Fruit fly (Drosophila melanogaster) whole organism, embryonic: ENCODE results near the gene sob.

Source experiments
- Antp ChIP-seq: fragments of 200-800 bp; sonication (Bioruptor generic); optimal IDR thresholded peaks from 3 replicates; lab custom pipeline; 2016; ENCODE audit warnings: missing biosample characterization, missing genetic modification characterization
- CG10147 ChIP-seq: fragments of 200-800 bp; sonication (Bioruptor generic); optimal IDR thresholded peaks from 2 replicates; lab custom pipeline; 2019; ENCODE audit warnings: missing biosample characterization, mild to moderate bottlenecking, missing genetic modification characterization, moderate library complexity
- CG10209 ChIP-seq: fragments of 200-800 bp; sonication (Bioruptor generic); optimal IDR thresholded peaks from 3 replicates; lab custom pipeline; 2017; ENCODE audit warnings: missing biosample characterization, mild to moderate bottlenecking, missing genetic modification characterization, missing genetic modification reagents
- CG1024 ChIP-seq: fragments of 200-800 bp; sonication (Bioruptor generic); IDR thresholded peaks from 2 replicates; pipeline ENCODE4 v1.3.6; 2022; ENCODE audit warnings: missing biosample characterization, missing genetic modification characterization
- CG10654 ChIP-seq: fragments of 200-800 bp; sonication (Bioruptor generic); optimal IDR thresholded peaks from 2 replicates; lab custom pipeline; 2016; ENCODE audit warnings: missing biosample characterization, missing genetic modification characterization
- CG11504 ChIP-seq: fragments of 200-800 bp; sonication (Bioruptor generic); optimal IDR thresholded peaks from 3 replicates; lab custom pipeline; 2019; ENCODE audit warnings: missing biosample characterization, mild to moderate bottlenecking, missing genetic modification characterization, moderate library complexity
- CG13123 ChIP-seq: fragments of 200-800 bp; sonication (Bioruptor generic); optimal IDR thresholded peaks from 2 replicates; lab custom pipeline; 2016; ENCODE audit warnings: missing biosample characterization, missing genetic modification characterization
- CG14965 ChIP-seq: fragments of 200-800 bp; sonication (Bioruptor generic); optimal IDR thresholded peaks from 2 replicates; lab custom pipeline; 2016; ENCODE audit warnings: missing biosample characterization, missing genetic modification characterization, borderline replicate concordance
- CG17361 ChIP-seq: fragments of 200-800 bp; sonication (Bioruptor generic); IDR thresholded peaks from 3 replicates; pipeline ENCODE4 v1.3.6; 2022; ENCODE audit warnings: missing biosample characterization, missing genetic modification characterization
- CG18262 ChIP-seq: fragments of 200-800 bp; optimal IDR thresholded peaks from 3 replicates; lab custom pipeline; 2019; ENCODE audit warnings: missing biosample characterization, mild to moderate bottlenecking, missing genetic modification characterization, moderate library complexity
- CG18476 ChIP-seq: fragments of 200-800 bp; sonication (Bioruptor generic); optimal IDR thresholded peaks from 2 replicates; lab custom pipeline; 2016; ENCODE audit warnings: missing biosample characterization, mild to moderate bottlenecking, missing genetic modification characterization
- CG32767 ChIP-seq: fragments of 200-800 bp; sonication (Bioruptor generic); IDR thresholded peaks from 2 replicates; pipeline ENCODE4 v1.3.6; 2022; ENCODE audit warnings: missing biosample characterization, missing genetic modification characterization
- CG5245 ChIP-seq: fragments of 200-800 bp; sonication (Bioruptor generic); optimal IDR thresholded peaks from 3 replicates; lab custom pipeline; 2016; ENCODE audit warnings: missing biosample characterization, missing genetic modification characterization
- CG9727 ChIP-seq: fragments of 200-800 bp; sonication (Bioruptor generic); optimal IDR thresholded peaks from 3 replicates; lab custom pipeline; 2017; ENCODE audit warnings: missing biosample characterization, mild to moderate bottlenecking, missing genetic modification characterization
- Deaf1 ChIP-seq: fragments of 200-800 bp; optimal IDR thresholded peaks from 3 replicates; lab custom pipeline; 2019; ENCODE audit warnings: missing biosample characterization, mild to moderate bottlenecking, missing genetic modification characterization, moderate library complexity
- HmgD ChIP-seq: fragments of 200-800 bp; sonication (Bioruptor generic); optimal IDR thresholded peaks from 3 replicates; lab custom pipeline; 2016; ENCODE audit warnings: missing biosample characterization, missing genetic modification characterization
- Hr39 ChIP-seq: fragments of >200 bp; optimal IDR thresholded peaks from 2 replicates; lab custom pipeline; 2017
- Lim3 ChIP-seq: fragments of 200-800 bp; sonication (Bioruptor generic); IDR thresholded peaks from 2 replicates; pipeline ENCODE4 v1.3.6; 2022; ENCODE audit warnings: missing biosample characterization, missing genetic modification characterization
- NfI ChIP-seq: fragments of 200-800 bp; sonication (Bioruptor generic); optimal IDR thresholded peaks from 3 replicates; lab custom pipeline; 2018; ENCODE audit warnings: missing biosample characterization, mild to moderate bottlenecking, missing genetic modification characterization, moderate library complexity
- Optix ChIP-seq: fragments of 200-800 bp; sonication (Bioruptor generic); IDR thresholded peaks from 3 replicates; pipeline ENCODE4 v1.3.6; 2022; ENCODE audit warnings: missing biosample characterization, missing genetic modification characterization
- PHDP ChIP-seq: fragments of 200-800 bp; sonication (Bioruptor generic); optimal IDR thresholded peaks from 3 replicates; lab custom pipeline; 2018; ENCODE audit warnings: missing biosample characterization, mild to moderate bottlenecking, missing genetic modification characterization, moderate library complexity
- Rfx ChIP-seq: fragments of 200-800 bp; sonication (Bioruptor generic); IDR thresholded peaks from 2 replicates; pipeline ENCODE4 v1.3.6; 2022; ENCODE audit warnings: missing biosample characterization, missing genetic modification characterization
- Rx ChIP-seq: fragments of 200-800 bp; sonication (Bioruptor generic); IDR thresholded peaks from 2 replicates; pipeline ENCODE4 v1.3.6; 2022; ENCODE audit warnings: missing biosample characterization, missing genetic modification characterization
- Ssrp ChIP-seq: fragments of 200-800 bp; sonication (Bioruptor generic); optimal IDR thresholded peaks from 2 replicates; lab custom pipeline; 2018; ENCODE audit warnings: missing biosample characterization, mild to moderate bottlenecking, missing genetic modification characterization, moderate library complexity
- bigmax ChIP-seq: fragments of 200-800 bp; sonication (Bioruptor generic); optimal IDR thresholded peaks from 2 replicates; lab custom pipeline; 2018; ENCODE audit warnings: missing biosample characterization, mild to moderate bottlenecking, missing genetic modification characterization
- bowl ChIP-seq: fragments of 200-800 bp; sonication (Bioruptor generic); IDR thresholded peaks from 2 replicates; pipeline ENCODE4 v1.3.6; 2022; ENCODE audit warnings: missing biosample characterization, missing genetic modification characterization
- chif ChIP-seq, 2 experiments: fragments of 200-800 bp; sonication (Bioruptor generic); optimal IDR thresholded peaks; 3 replicates each; lab custom pipeline; 2016; ENCODE audit warnings: missing biosample characterization in 2 of 2, missing genetic modification characterization in 2 of 2
- dan ChIP-seq: fragments of 200-800 bp; sonication (Bioruptor generic); IDR thresholded peaks from 2 replicates; pipeline ENCODE4 v1.3.6; 2022; ENCODE audit warnings: missing biosample characterization, missing genetic modification characterization
- ems ChIP-seq: fragments of 200-800 bp; sonication (Bioruptor generic); optimal IDR thresholded peaks from 3 replicates; lab custom pipeline; 2016; ENCODE audit warnings: missing biosample characterization, missing genetic modification characterization
- gcm ChIP-seq: fragments of 200-800 bp; sonication (Bioruptor generic); optimal IDR thresholded peaks from 2 replicates; lab custom pipeline; 2019; ENCODE audit warnings: missing biosample characterization, mild to moderate bottlenecking, missing genetic modification characterization, moderate library complexity
- gem ChIP-seq: fragments of 200-800 bp; sonication (Bioruptor generic); optimal IDR thresholded peaks from 2 replicates; lab custom pipeline; 2019; ENCODE audit warnings: missing biosample characterization, mild to moderate bottlenecking, missing genetic modification characterization, moderate library complexity
- gsb-n ChIP-seq: fragments of 200-800 bp; sonication (Bioruptor generic); optimal IDR thresholded peaks from 3 replicates; lab custom pipeline; 2018; ENCODE audit warnings: missing biosample characterization, mild to moderate bottlenecking, missing genetic modification characterization
- ham ChIP-seq: fragments of 200-800 bp; sonication (Bioruptor generic); IDR thresholded peaks from 2 replicates; pipeline ENCODE4 v1.3.6; 2022; ENCODE audit warnings: missing biosample characterization, missing genetic modification characterization
- hbn ChIP-seq: fragments of 200-800 bp; sonication (Bioruptor generic); IDR thresholded peaks from 2 replicates; pipeline ENCODE4 v1.3.6; 2022; ENCODE audit warnings: missing biosample characterization, missing genetic modification characterization; ENCODE audit not compliant: partially characterized antibody
- mld ChIP-seq: fragments of 200-800 bp; sonication (Bioruptor generic); IDR thresholded peaks from 3 replicates; pipeline ENCODE4 v1.3.6; 2022; ENCODE audit warnings: missing biosample characterization, missing genetic modification characterization; ENCODE audit not compliant: partially characterized antibody
- nerfin-2 ChIP-seq: fragments of 200-800 bp; sonication (Bioruptor generic); IDR thresholded peaks from 2 replicates; pipeline ENCODE4 v1.3.6; 2022; ENCODE audit warnings: missing biosample characterization, missing genetic modification characterization; ENCODE audit not compliant: partially characterized antibody
- phol ChIP-seq: fragments of 200-800 bp; sonication (Bioruptor generic); optimal IDR thresholded peaks from 3 replicates; lab custom pipeline; 2018; ENCODE audit warnings: missing biosample characterization, mild to moderate bottlenecking, missing genetic modification characterization, moderate library complexity
- prd ChIP-seq, 3 experiments: fragments of >200 bp in 2 of 3; fragments of 200-800 bp in 1 of 3; sonication (Bioruptor generic) in 1 of 3; optimal IDR thresholded peaks in 2 of 3; IDR thresholded peaks in 1 of 3; 2 replicates in 2 of 3; 3 replicates in 1 of 3; pipeline versions ENCODE4 v1.3.6 to Lab custom; 2017 to 2022; ENCODE audit warnings: missing biosample characterization in 1 of 3, missing genetic modification characterization in 1 of 3
- row ChIP-seq: fragments of 200-800 bp; sonication (Bioruptor generic); IDR thresholded peaks from 3 replicates; pipeline ENCODE4 v1.3.6; 2022; ENCODE audit warnings: missing biosample characterization, missing genetic modification characterization
- sc ChIP-seq, 3 experiments: fragments of >200 bp in 2 of 3; fragments of 200-800 bp in 1 of 3; sonication (Bioruptor generic) in 1 of 3; optimal IDR thresholded peaks; 2 replicates in 2 of 3; 3 replicates in 1 of 3; lab custom pipeline; 2017; ENCODE audit warnings: mild to moderate bottlenecking in 1 of 3, missing biosample characterization in 1 of 3, missing genetic modification characterization in 1 of 3, missing genetic modification reagents in 1 of 3
- schlank ChIP-seq: fragments of 200-800 bp; sonication (Bioruptor generic); optimal IDR thresholded peaks from 2 replicates; lab custom pipeline; 2018; ENCODE audit warnings: missing biosample characterization, mild to moderate bottlenecking, missing genetic modification characterization
- sd ChIP-seq: fragments of 200-800 bp; sonication (Bioruptor generic); optimal IDR thresholded peaks from 3 replicates; lab custom pipeline; 2018; ENCODE audit warnings: missing biosample characterization, mild to moderate bottlenecking, missing genetic modification characterization, moderate library complexity
- sens-2 ChIP-seq: fragments of 200-800 bp; sonication (Bioruptor generic); IDR thresholded peaks from 2 replicates; pipeline ENCODE4 v1.3.6; 2022; ENCODE audit warnings: missing biosample characterization, missing genetic modification characterization
- sob ChIP-seq: fragments of 200-800 bp; sonication (Bioruptor generic); IDR thresholded peaks from 2 replicates; pipeline ENCODE4 v1.3.6; 2022; ENCODE audit warnings: missing biosample characterization, missing genetic modification characterization
- trh ChIP-seq: fragments of 200-800 bp; sonication (Bioruptor generic); optimal IDR thresholded peaks from 2 replicates; lab custom pipeline; 2016; ENCODE audit warnings: missing biosample characterization, missing genetic modification characterization
- twi ChIP-seq: fragments of 200-800 bp; optimal IDR thresholded peaks from 2 replicates; lab custom pipeline; 2019; ENCODE audit warnings: missing biosample characterization, mild to moderate bottlenecking, missing genetic modification characterization, moderate library complexity
- vfl ChIP-seq: fragments of 200-800 bp; sonication (Bioruptor generic); optimal IDR thresholded peaks from 2 replicates; lab custom pipeline; 2016; ENCODE audit warnings: missing biosample characterization, missing genetic modification characterization
- zfh2 ChIP-seq: fragments of 200-800 bp; sonication (Bioruptor generic); optimal IDR thresholded peaks from 2 replicates; lab custom pipeline; 2016; ENCODE audit warnings: missing biosample characterization, missing genetic modification characterization

The sob gene

DNA sequence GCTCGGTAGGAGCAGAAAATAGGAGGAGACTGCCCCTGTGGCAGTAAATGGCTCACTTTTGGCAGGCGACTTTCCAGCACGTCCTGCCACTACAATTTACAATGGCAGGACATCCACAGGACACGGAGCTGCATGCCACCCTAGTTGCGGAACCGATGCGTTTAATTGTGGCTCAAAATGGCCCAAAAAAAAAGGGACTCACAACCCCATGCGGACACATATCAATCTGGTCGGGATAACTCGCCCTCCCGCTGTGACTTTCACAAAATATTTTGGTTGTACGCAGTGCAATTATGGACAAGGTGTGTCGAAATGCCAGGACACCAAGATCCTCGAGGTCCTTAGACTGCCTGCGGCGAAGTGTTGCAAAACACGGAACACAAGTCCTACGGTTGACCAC, 22.0 kb upstream of the sob start (continued):
- TF ChIP-seq twi (tag; lab: Kevin White, UChicago) = peak; percentile 44
- no peak for TF ChIP-seq sob (GFP tag; lab: Robert Waterston, UW)
- no peak for TF ChIP-seq CG5245 (GFP tag; lab: Kevin White, UChicago)

DNA sequence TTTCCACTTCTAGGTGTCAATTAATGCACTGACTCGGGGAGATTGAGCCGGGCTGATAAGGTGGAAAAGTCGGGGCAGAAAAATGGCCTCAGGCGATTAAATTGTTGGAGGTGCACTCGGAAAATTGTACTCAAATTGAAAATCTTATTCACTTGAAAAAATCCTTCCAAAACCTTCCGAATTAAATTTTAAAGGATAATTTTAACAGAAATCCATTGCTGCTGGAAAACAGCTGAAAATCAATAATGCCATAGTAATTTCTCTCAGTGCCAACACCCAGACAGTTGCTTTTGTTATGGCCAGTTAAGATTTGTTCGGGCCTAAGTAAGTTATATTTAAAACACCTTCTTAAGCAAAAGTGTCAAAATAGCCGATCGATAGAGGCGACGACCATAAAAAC, 20.3 kb upstream of the sob start:
- TF ChIP-seq ham (no peak), sd (tag; lab: Kevin White, UChicago) (no peak), Deaf1 (tag; lab: Kevin White, UChicago) (no peak), gsb-n (peak; percentile 41), nerfin-2 (GFP tag; lab: Robert Waterston, UW) (no peak), CG1024 (GFP tag; lab: Robert Waterston, UW) (0 out of 2 replicates have a peak, but pooled peaks have one; percentile 35), schlank (tag; lab: Kevin White, UChicago) (no peak), Optix (GFP tag; lab: Robert Waterston, UW) (peak; percentile 39; the same call in 1 of the 3 replicates), prd (optimal IDR thresholded peaks at IDR 0.05; lab: Kevin White, UChicago) (no peak), prd (GFP tag; IDR thresholded peaks at IDR 0.05; lab: Robert Waterston, UW) (peak; percentile 78), PHDP (tag; lab: Kevin White, UChicago) (no peak), zfh2 (GFP tag; lab: Kevin White, UChicago) (no peak), bigmax (GFP tag; lab: Kevin White, UChicago) (no peak), gcm (GFP tag; lab: Kevin White, UChicago) (no peak), CG10209 (GFP tag; lab: Kevin White, UChicago) (peak; percentile 18), sc (optimal IDR thresholded peaks at IDR 0.05; lab: Kevin White, UChicago) (no peak), sc (GFP tag; optimal IDR thresholded peaks at IDR 0.05; lab: Kevin White, UChicago) (peak; percentile 16), Lim3 (GFP tag; lab: Robert Waterston, UW) (no peak), hbn (no peak), Hr39 (lab: Kevin White, UChicago) (no peak), trh (GFP tag; lab: Kevin White, UChicago) (no peak), CG10147 (GFP tag; lab: Kevin White, UChicago) (no peak), chif (GFP tag; optimal IDR thresholded peaks at IDR 0.05; lab: Kevin White, UChicago) (peak; percentile 18 to 72), NfI (GFP tag; lab: Kevin White, UChicago) (no peak), CG13123 (GFP tag; lab: Kevin White, UChicago) (no peak), bowl (GFP tag; lab: Robert Waterston, UW) (no peak), CG14965 (GFP tag; lab: Kevin White, UChicago) (no peak), CG18262 (peak; percentile 56), row (GFP tag; lab: Robert Waterston, UW) (peak; percentile 48; the same call in 2 of the 3 replicates), phol (peak; percentile 41), Ssrp (tag; lab: Kevin White, UChicago) (peak; percentile 29), CG9727 (GFP tag; lab: Kevin White, UChicago) (peak; percentile 73), Rfx (GFP tag; lab: Robert Waterston, UW) (no peak), vfl (GFP tag; lab: Kevin White, UChicago) (no peak), ems (GFP tag; lab: Kevin White, UChicago) (no peak), CG10654 (GFP tag; lab: Kevin White, UChicago) (no peak), CG11504 (peak; percentile 33), HmgD (GFP tag; lab: Kevin White, UChicago) (no peak), sens-2 (GFP tag; lab: Robert Waterston, UW) (0 out of 2 replicates have a peak, but pooled peaks have one; percentile 46), dan (GFP tag; lab: Robert Waterston, UW) (peak; percentile 28; the same call in 1 of the 2 replicates), Rx (GFP tag; lab: Robert Waterston, UW) (no peak), CG18476 (GFP tag; lab: Kevin White, UChicago) (no peak), Antp (GFP tag; lab: Kevin White, UChicago) (peak; percentile 30), CG32767 (GFP tag; lab: Robert Waterston, UW) (no peak), gem (tag; lab: Kevin White, UChicago) (no peak), mld (no peak), CG17361 (GFP tag; lab: Robert Waterston, UW) (0 out of 3 replicates have a peak, but pooled peaks have one; percentile 34)
